Worm (Caenorhabditis elegans): ENCODE results near the gene lgc-16.

Gene lgc-16

ce11 chrX:12082813-12083212, 35.6 kb upstream of the lgc-16 start:
- TF ChIP-seq egrh-3 (GFP tag; IDR thresholded peaks at IDR 0.05) (no peak), Y79H2A.3 (GFP tag; conservative IDR thresholded peaks at IDR 0.05) (no peak), zfh-2 (GFP tag; conservative IDR thresholded peaks at IDR 0.05) (peak; percentile 61), madf-10 (tag; optimal IDR thresholded peaks at IDR 0.05) (no peak)

DNA sequence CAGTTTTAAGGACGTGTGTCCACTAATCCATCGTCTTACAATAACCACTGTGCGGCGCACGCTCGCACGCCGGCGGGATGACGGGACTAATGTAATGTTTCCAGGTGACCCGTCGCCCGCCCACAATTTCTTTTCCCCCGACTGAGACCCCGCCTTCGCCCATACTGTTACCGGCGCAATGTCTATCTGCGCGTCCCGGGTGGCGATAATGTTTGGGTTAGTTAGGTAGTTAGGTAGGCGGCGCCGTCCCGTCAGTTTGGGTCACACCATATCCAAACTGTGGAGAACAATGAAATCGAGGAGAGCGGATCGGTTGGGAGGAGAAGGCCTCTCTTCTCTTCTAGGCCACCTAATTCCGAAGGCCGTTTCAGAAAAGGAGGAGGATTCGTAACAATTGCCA, 32.1 kb upstream of the lgc-16 start:
- TF ChIP-seq F49E8.2 (tag; optimal IDR thresholded peaks at IDR 0.05; ENCODE audit: insufficient read depth) (no peak), egrh-3 (GFP tag; IDR thresholded peaks at IDR 0.05) (no peak), madf-6 (GFP tag; IDR thresholded peaks at IDR 0.05) (no peak), dox-1 (GFP tag; IDR thresholded peaks at IDR 0.05) (0 out of 2 replicates have a peak, but pooled peaks have one; percentile 8), nhr-27 (tag; optimal IDR thresholded peaks at IDR 0.05) (no peak), F39B2.1 (GFP tag; IDR thresholded peaks at IDR 0.05) (no peak), ztf-28 (GFP tag; IDR thresholded peaks at IDR 0.05) (no peak), zfh-2 (GFP tag; conservative IDR thresholded peaks at IDR 0.05) (peak; percentile 69), F10E7.11 (tag; optimal IDR thresholded peaks at IDR 0.05) (no peak), repo-1 (tag; optimal IDR thresholded peaks at IDR 0.05) (no peak), C06A6.2 (GFP tag; conservative IDR thresholded peaks at IDR 0.05) (no peak), lin-35 (GFP tag; optimal IDR thresholded peaks at IDR 0.05) (no peak)

DNA sequence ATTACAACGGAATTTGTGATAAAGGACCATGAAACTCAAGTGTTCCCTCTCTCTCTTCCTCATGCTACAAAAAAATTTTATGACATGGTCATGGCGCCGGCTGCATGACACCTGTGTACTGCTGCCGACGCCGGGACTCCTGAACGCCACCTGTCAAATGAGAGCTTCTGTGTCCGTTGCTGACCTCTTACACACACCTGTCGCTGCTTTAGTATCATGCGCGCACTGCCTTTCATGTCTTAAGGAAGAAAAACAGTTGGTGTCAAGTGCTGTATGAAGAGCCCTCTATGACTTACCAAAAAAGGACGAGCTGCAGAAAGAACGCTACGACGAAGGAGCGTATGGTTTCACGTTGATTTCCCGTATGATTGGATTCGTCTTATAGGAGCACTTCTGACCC, 25.8 kb upstream of the lgc-16 start:
- TF ChIP-seq tlf-1 (GFP tag; optimal IDR thresholded peaks at IDR 0.05) (no peak), attf-5 (GFP tag; optimal IDR thresholded peaks at IDR 0.05) (no peak), K11D2.4 (GFP tag; IDR thresholded peaks at IDR 0.05) (0 out of 2 replicates have a peak, but pooled peaks have one; percentile 30), ceh-79 (tag; optimal IDR thresholded peaks at IDR 0.05) (no peak), ceh-58 (GFP tag; IDR thresholded peaks at IDR 0.05) (no peak)

DNA sequence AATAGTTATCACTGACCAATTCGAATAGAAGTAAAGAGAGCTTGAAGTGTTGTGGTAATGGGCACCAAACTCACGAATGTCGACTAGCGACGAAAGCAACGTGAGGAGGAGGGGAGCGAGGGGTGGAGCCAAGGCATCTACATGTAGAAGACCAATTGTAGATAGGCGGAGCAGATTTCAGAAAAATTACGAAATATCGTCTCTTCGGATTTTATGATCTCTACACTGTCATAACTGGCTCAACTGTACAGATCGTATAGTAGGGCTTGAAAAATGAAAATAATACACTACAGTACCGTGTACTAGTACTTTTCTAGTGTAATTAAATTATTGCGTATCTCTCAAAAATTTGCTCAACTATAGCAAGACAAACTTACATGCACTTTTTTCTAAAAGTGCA, 25.4 kb upstream of the lgc-16 start, which contains the start of gene W03G11.4:
Gene W03G11.4, minus strand, starts transcription at position 101 of the 400 bp plus-strand sequence.
- TF ChIP-seq ccch-3 (GFP tag; optimal IDR thresholded peaks at IDR 0.05), result no peak

ce11 chrX:12093992-12094391, 24.4 kb upstream of the lgc-16 start:
- TF ChIP-seq rpc-1 (optimal IDR thresholded peaks at IDR 0.05) (no peak), rpc-1 (tag; optimal IDR thresholded peaks at IDR 0.05) (no peak), cebp-1 (GFP tag; IDR thresholded peaks at IDR 0.05) (0 out of 2 replicates have a peak, but pooled peaks have one; percentile 45), cebp-1 (tag; optimal IDR thresholded peaks at IDR 0.05) (no peak)

ce11 chrX:12095200-12095599, 23.2 kb upstream of the lgc-16 start:
- TF ChIP-seq dpl-1 (GFP tag; optimal IDR thresholded peaks at IDR 0.05) (no peak), B0336.3 (GFP tag; IDR thresholded peaks at IDR 0.05) (no peak), ZK185.1 (tag; optimal IDR thresholded peaks at IDR 0.05; ENCODE audit: poor library complexity, severe bottlenecking) (no peak), attf-6 (GFP tag; IDR thresholded peaks at IDR 0.05) (no peak), rec-8 (tag; optimal IDR thresholded peaks at IDR 0.05) (no peak), Y67H2A.10 (GFP tag; conservative IDR thresholded peaks at IDR 0.05) (no peak), repo-1 (tag; optimal IDR thresholded peaks at IDR 0.05) (no peak), somi-1 (GFP tag; optimal IDR thresholded peaks at IDR 0.05) (no peak), Y56A3A.18 (GFP tag; IDR thresholded peaks at IDR 0.05) (no peak), unc-62 (GFP tag; optimal IDR thresholded peaks at IDR 0.05) (no peak), ztf-6 (GFP tag; IDR thresholded peaks at IDR 0.05) (no peak), nhr-120 (GFP tag; IDR thresholded peaks at IDR 0.05) (no peak)

Data from whole organism, young adult.